Worm (Caenorhabditis elegans) whole organism, L2 larva: ENCODE results near the gene B0024.11.

Experiments used
- alr-1 ChIP-seq: fragments of 150-350 bp; optimal IDR thresholded peaks from 2 replicates; lab custom pipeline; 2014; ENCODE audit warnings: missing biosample characterization, missing genetic modification characterization
- aly-2 ChIP-seq: fragments of 150-350 bp; optimal IDR thresholded peaks from 2 replicates; lab custom pipeline; 2014; ENCODE audit warnings: missing biosample characterization, missing genetic modification characterization
- ceh-82 ChIP-seq: fragments of 150-350 bp; optimal IDR thresholded peaks from 2 replicates; lab custom pipeline; 2014; ENCODE audit warnings: missing biosample characterization, missing genetic modification characterization
- elt-1 ChIP-seq: fragments of 150-350 bp; optimal IDR thresholded peaks from 2 replicates; lab custom pipeline; 2014; ENCODE audit warnings: missing biosample characterization, missing genetic modification characterization
- mbf-1 ChIP-seq: sonication (generic microtip); optimal IDR thresholded peaks from 2 replicates; lab custom pipeline; 2017; ENCODE audit warnings: missing biosample characterization, missing genetic modification characterization
- nhr-11 ChIP-seq: fragments of 150-350 bp; optimal IDR thresholded peaks from 2 replicates; lab custom pipeline; 2014; ENCODE audit warnings: missing biosample characterization, missing genetic modification characterization
- nhr-12 ChIP-seq: fragments of 150-350 bp; optimal IDR thresholded peaks from 2 replicates; lab custom pipeline; 2014; ENCODE audit warnings: missing biosample characterization, missing genetic modification characterization
- nhr-129 ChIP-seq: fragments of 150-350 bp; optimal IDR thresholded peaks from 2 replicates; lab custom pipeline; 2014; ENCODE audit warnings: missing biosample characterization, missing genetic modification characterization
- nhr-77 ChIP-seq: fragments of 150-350 bp; optimal IDR thresholded peaks from 2 replicates; lab custom pipeline; 2014; ENCODE audit warnings: missing biosample characterization, missing genetic modification characterization
- snpc-4 ChIP-seq: fragments of 150-350 bp; optimal IDR thresholded peaks from 2 replicates; lab custom pipeline; 2014; ENCODE audit warnings: missing biosample characterization, missing genetic modification characterization
- unc-39 ChIP-seq: fragments of 150-350 bp; optimal IDR thresholded peaks from 2 replicates; lab custom pipeline; 2014; ENCODE audit warnings: missing biosample characterization, missing genetic modification characterization

ce11 chrV:10319434-10319833 lies at the start of gene B0024.11:
- TF ChIP-seq nhr-12 (tag; lab: Kevin White, UChicago), result no peak
- no peak for TF ChIP-seq aly-2 (tag; lab: Kevin White, UChicago)
- TF ChIP-seq unc-39, result no peak
- TF ChIP-seq ceh-82, result no peak
- TF ChIP-seq elt-1 (tag; lab: Kevin White, UChicago), result no peak
- no peak for TF ChIP-seq nhr-11 (tag; lab: Kevin White, UChicago)
- TF ChIP-seq mbf-1 (tag; lab: Kevin White, UChicago), result no peak
- TF ChIP-seq alr-1, result no peak
- no peak for TF ChIP-seq nhr-77
- no peak for TF ChIP-seq nhr-129 (tag; lab: Kevin White, UChicago)
- no peak for TF ChIP-seq snpc-4 (tag; lab: Kevin White, UChicago)
